Fruit fly (Drosophila melanogaster): ENCODE measurements around the gene AP-1sigma.

The AP-1sigma gene

dm6 chr3R:23915967-23916366 lies 42.5 kb upstream of the AP-1sigma start (continued):
- peak; percentile 85 for TF ChIP-seq dsx (GFP tag; optimal IDR thresholded peaks at IDR 0.05; ENCODE audit: poor library complexity, severe bottlenecking)
- TF ChIP-seq Ets21C (GFP tag; optimal IDR thresholded peaks at IDR 0.05), result peak; percentile 79
- TF ChIP-seq CG10631 (GFP tag; optimal IDR thresholded peaks at IDR 0.05), result peak; percentile 89
- peak; percentile 90 for TF ChIP-seq esn (GFP tag; optimal IDR thresholded peaks at IDR 0.05)
- TF ChIP-seq spab (GFP tag; optimal IDR thresholded peaks at IDR 0.05), result peak; percentile 88
- TF ChIP-seq CG3919 (GFP tag; optimal IDR thresholded peaks at IDR 0.05), result peak; percentile 90
- peak; percentile 85 for TF ChIP-seq net (GFP tag; optimal IDR thresholded peaks at IDR 0.05)
- TF ChIP-seq topi (GFP tag; optimal IDR thresholded peaks at IDR 0.05), result peak; percentile 91
- peak; percentile 92 for TF ChIP-seq acj6 (GFP tag; optimal IDR thresholded peaks at IDR 0.05)
- TF ChIP-seq CG31627 (GFP tag; optimal IDR thresholded peaks at IDR 0.05), result peak; percentile 87
- TF ChIP-seq dac (GFP tag; optimal IDR thresholded peaks at IDR 0.05), result peak; percentile 36
- TF ChIP-seq salr (GFP tag; optimal IDR thresholded peaks at IDR 0.05), result peak; percentile 78 to 83
- TF ChIP-seq CG7368 (GFP tag; optimal IDR thresholded peaks at IDR 0.05), result peak; percentile 81
- TF ChIP-seq achi (GFP tag; optimal IDR thresholded peaks at IDR 0.05), result peak; percentile 84

- TF ChIP-seq ss (GFP tag; optimal IDR thresholded peaks at IDR 0.05) (no peak), dsx (GFP tag; optimal IDR thresholded peaks at IDR 0.05; ENCODE audit: poor library complexity, severe bottlenecking) (no peak), Blimp-1 (GFP tag; optimal IDR thresholded peaks at IDR 0.05) (no peak), CG11762 (GFP tag; optimal IDR thresholded peaks at IDR 0.05; ENCODE audit: insufficient read depth) (no peak), CG15336 (GFP tag; IDR thresholded peaks at IDR 0.05) (no peak), CG6163 (GFP tag; IDR thresholded peaks at IDR 0.05) (no peak), CG6854 (GFP tag; optimal IDR thresholded peaks at IDR 0.05) (no peak), CG1621 (tag; optimal IDR thresholded peaks at IDR 0.05) (peak; percentile 14), CG7368 (GFP tag; optimal IDR thresholded peaks at IDR 0.05) (peak; percentile 12), cyc (GFP tag; optimal IDR thresholded peaks at IDR 0.05) (no peak), CG8632 (GFP tag; optimal IDR thresholded peaks at IDR 0.05) (peak; percentile 25), CG9139 (GFP tag; optimal IDR thresholded peaks at IDR 0.05) (no peak), CG6792 (GFP tag; optimal IDR thresholded peaks at IDR 0.05) (no peak), CG11902 (GFP tag; optimal IDR thresholded peaks at IDR 0.05) (no peak), CG31627 (GFP tag; optimal IDR thresholded peaks at IDR 0.05) (no peak), fd59A (GFP tag; optimal IDR thresholded peaks at IDR 0.05) (no peak), CG32006 (GFP tag; optimal IDR thresholded peaks at IDR 0.05) (no peak), Lpt (GFP tag; optimal IDR thresholded peaks at IDR 0.05) (no peak), Sox102F (GFP tag; optimal IDR thresholded peaks at IDR 0.05) (no peak), CG10669 (GFP tag; optimal IDR thresholded peaks at IDR 0.05) (no peak), CG34406 (GFP tag; optimal IDR thresholded peaks at IDR 0.05) (no peak), CG8319 (GFP tag; optimal IDR thresholded peaks at IDR 0.05) (no peak), esn (GFP tag; optimal IDR thresholded peaks at IDR 0.05) (no peak), OdsH (GFP tag; optimal IDR thresholded peaks at IDR 0.05) (no peak), topi (GFP tag; optimal IDR thresholded peaks at IDR 0.05) (no peak), eg (GFP tag; IDR thresholded peaks at IDR 0.05) (peak; percentile 28; the same call in 1 of the 3 replicates), CG8119 (GFP tag; IDR thresholded peaks at IDR 0.05) (no peak), fkh (GFP tag; optimal IDR thresholded peaks at IDR 0.05) (peak; percentile 93), Ets21C (GFP tag; optimal IDR thresholded peaks at IDR 0.05) (no peak), fd85E (GFP tag; optimal IDR thresholded peaks at IDR 0.05) (no peak), net (GFP tag; optimal IDR thresholded peaks at IDR 0.05) (peak; percentile 38), Sox14 (GFP tag; optimal IDR thresholded peaks at IDR 0.05) (no peak), Ets96B (tag; optimal IDR thresholded peaks at IDR 0.05) (no peak), pdm3 (GFP tag; optimal IDR thresholded peaks at IDR 0.05) (no peak), salr (GFP tag; optimal IDR thresholded peaks at IDR 0.05) (no peak), lz (GFP tag; optimal IDR thresholded peaks at IDR 0.05) (no peak), vri (GFP tag; optimal IDR thresholded peaks at IDR 0.05) (no peak), CG4318 (GFP tag; optimal IDR thresholded peaks at IDR 0.05) (no peak), CG6808 (GFP tag; optimal IDR thresholded peaks at IDR 0.05) (no peak), Hr4 (GFP tag; optimal IDR thresholded peaks at IDR 0.05) (no peak), Gug (GFP tag; IDR thresholded peaks at IDR 0.05) (no peak), Sox15 (GFP tag; optimal IDR thresholded peaks at IDR 0.05) (no peak), CG6276 (GFP tag; optimal IDR thresholded peaks at IDR 0.05) (no peak)
Observed at dm6 chr3R:23919366-23919765, 39.1 kb upstream of the AP-1sigma start.

Data from whole organism, prepupa.